Fruit fly (Drosophila melanogaster) whole organism, pupa: ENCODE data around the gene CG8907.
A peak's percentile ranks its signal among the peaks of the same experiment; 100 is the strongest.

Experiments used
- CG10348 ChIP-seq: fragments of 200-800 bp; sonication (Bioruptor generic); IDR thresholded peaks from 2 replicates; pipeline ENCODE4 v1.3.6; 2022; ENCODE audit warnings: missing biosample characterization, missing genetic modification characterization
- CG12605 ChIP-seq: fragments of 200-800 bp; sonication (Bioruptor generic); IDR thresholded peaks from 2 replicates; pipeline ENCODE4 v1.3.6; 2022; ENCODE audit warnings: missing biosample characterization, missing genetic modification characterization
- CG13204 ChIP-seq: fragments of 200-800 bp; sonication (Bioruptor generic); optimal IDR thresholded peaks from 2 replicates; lab custom pipeline; 2018; ENCODE audit warnings: missing biosample characterization, mild to moderate bottlenecking, missing genetic modification characterization, moderate library complexity
- CG14655 ChIP-seq: fragments of 200-800 bp; sonication (Bioruptor generic); optimal IDR thresholded peaks from 3 replicates; lab custom pipeline; 2017; ENCODE audit warnings: mild to moderate bottlenecking, missing biosample characterization, missing genetic modification reagents, missing genetic modification characterization
- CG15710 ChIP-seq: fragments of 200-800 bp; sonication (Bioruptor generic); optimal IDR thresholded peaks from 2 replicates; lab custom pipeline; 2018; ENCODE audit warnings: missing biosample characterization, mild to moderate bottlenecking, missing genetic modification characterization, moderate library complexity
- CG17806 ChIP-seq: fragments of 200-800 bp; sonication (Bioruptor generic); optimal IDR thresholded peaks from 2 replicates; lab custom pipeline; 2018; ENCODE audit warnings: missing biosample characterization, mild to moderate bottlenecking, missing genetic modification characterization, moderate library complexity
- CG32121 ChIP-seq: fragments of 200-800 bp; sonication (Bioruptor generic); IDR thresholded peaks from 2 replicates; pipeline ENCODE4 v1.3.6; 2022; ENCODE audit warnings: missing biosample characterization, missing genetic modification characterization
- CG34367 ChIP-seq: fragments of 200-800 bp; sonication (Bioruptor generic); optimal IDR thresholded peaks from 2 replicates; lab custom pipeline; 2018; ENCODE audit warnings: missing biosample characterization, mild to moderate bottlenecking, missing genetic modification characterization
- CG4496 ChIP-seq: fragments of 200-800 bp; sonication (Bioruptor generic); IDR thresholded peaks from 3 replicates; pipeline ENCODE4 v1.3.6; 2022; ENCODE audit warnings: missing biosample characterization, missing genetic modification characterization
- CG8159 ChIP-seq: fragments of 200-800 bp; sonication (Bioruptor generic); optimal IDR thresholded peaks from 3 replicates; lab custom pipeline; 2018; ENCODE audit warnings: missing biosample characterization, mild to moderate bottlenecking, missing genetic modification characterization, moderate library complexity
- CG8301 ChIP-seq: fragments of 200-800 bp; sonication (Bioruptor generic); optimal IDR thresholded peaks from 2 replicates; lab custom pipeline; 2018; ENCODE audit warnings: missing biosample characterization, mild to moderate bottlenecking, missing genetic modification characterization
- CG9948 ChIP-seq: fragments of 200-800 bp; sonication (Bioruptor generic); optimal IDR thresholded peaks from 2 replicates; lab custom pipeline; 2018; ENCODE audit warnings: missing biosample characterization, mild to moderate bottlenecking, missing genetic modification characterization, moderate library complexity
- D1 ChIP-seq: fragments of 200-800 bp; sonication (Bioruptor generic); optimal IDR thresholded peaks from 2 replicates; lab custom pipeline; 2018; ENCODE audit warnings: missing biosample characterization, mild to moderate bottlenecking, missing genetic modification characterization, moderate library complexity
- EcR ChIP-seq: fragments of 200-800 bp; sonication (Bioruptor generic); optimal IDR thresholded peaks from 3 replicates; lab custom pipeline; 2019; ENCODE audit warnings: missing biosample characterization, missing genetic modification characterization, mild to moderate bottlenecking, moderate library complexity, missing genetic modification reagents
- Ets98B ChIP-seq: fragments of 200-800 bp; sonication (Bioruptor generic); IDR thresholded peaks from 2 replicates; pipeline ENCODE4 v1.3.6; 2022; ENCODE audit warnings: missing biosample characterization, missing genetic modification characterization
- Pif1A ChIP-seq: fragments of 200-800 bp; sonication (Bioruptor generic); optimal IDR thresholded peaks from 3 replicates; lab custom pipeline; 2016; ENCODE audit warnings: missing biosample characterization, missing genetic modification characterization
- Pif1B ChIP-seq: fragments of 200-800 bp; sonication (Bioruptor generic); optimal IDR thresholded peaks from 3 replicates; lab custom pipeline; 2016; ENCODE audit warnings: missing biosample characterization, missing genetic modification characterization
- Snoo ChIP-seq: fragments of 200-800 bp; sonication (Bioruptor generic); optimal IDR thresholded peaks from 3 replicates; lab custom pipeline; 2017; ENCODE audit warnings: missing biosample characterization, mild to moderate bottlenecking, missing genetic modification characterization, inconsistent platforms
- fd96Ca ChIP-seq: fragments of 200-800 bp; sonication (Bioruptor generic); IDR thresholded peaks from 3 replicates; pipeline ENCODE4 v1.3.6; 2022; ENCODE audit warnings: missing biosample characterization, missing genetic modification characterization
- gl ChIP-seq: fragments of 200-800 bp; sonication (Bioruptor generic); optimal IDR thresholded peaks from 2 replicates; lab custom pipeline; 2018; ENCODE audit warnings: missing biosample characterization, mild to moderate bottlenecking, missing genetic modification characterization
- rn ChIP-seq: fragments of 200-800 bp; sonication (Bioruptor generic); IDR thresholded peaks from 2 replicates; pipeline ENCODE4 v1.3.6; 2022; ENCODE audit warnings: missing biosample characterization, missing genetic modification characterization

Gene CG8907

dm6 chr3R:17052465-17053149 lies 44.5 kb downstream of the CG8907 start:
- TF ChIP-seq CG13204 (GFP tag; lab: Kevin White, UChicago) = peak; percentile 90
- no peak for TF ChIP-seq fd96Ca (GFP tag; lab: Robert Waterston, UW)
- TF ChIP-seq CG8301 (tag; lab: Kevin White, UChicago) = peak; percentile 69
- peak; percentile 81 for TF ChIP-seq Pif1A (GFP tag; lab: Kevin White, UChicago)
- TF ChIP-seq D1 = peak; percentile 17
- TF ChIP-seq gl (tag; lab: Kevin White, UChicago) = peak; percentile 58
- TF ChIP-seq CG34367 (tag; lab: Kevin White, UChicago) = peak; percentile 75
- TF ChIP-seq CG12605 = peak; percentile 39; the same call in 1 of the 2 replicates
- TF ChIP-seq CG4496 (GFP tag; lab: Robert Waterston, UW) = peak; percentile 69
- peak; percentile 91 for TF ChIP-seq CG8159 (tag; lab: Kevin White, UChicago)
- peak; percentile 88 for TF ChIP-seq CG15710 (tag; lab: Kevin White, UChicago)
- TF ChIP-seq Ets98B (GFP tag; lab: Robert Waterston, UW) = no peak
- peak; percentile 85 for TF ChIP-seq CG14655 (GFP tag; lab: Kevin White, UChicago)
- no peak for TF ChIP-seq rn
- TF ChIP-seq CG17806 (tag; lab: Kevin White, UChicago) = peak; percentile 86
- no peak for TF ChIP-seq CG32121
- peak; percentile 86 for TF ChIP-seq CG9948 (tag; lab: Kevin White, UChicago)
- peak; percentile 23 for TF ChIP-seq EcR
- TF ChIP-seq Snoo (tag; lab: Kevin White, UChicago) = peak; percentile 71
- peak; percentile 80 for TF ChIP-seq Pif1B
- TF ChIP-seq CG10348 (GFP tag; lab: Robert Waterston, UW) = no peak

dm6 chr3R:17053415-17054177 lies 45.5 kb downstream of the CG8907 start, which contains the start of gene Dad:
Gene Dad (plus strand): TSS chr3R:17054007.
- TF ChIP-seq CG8159 (tag; lab: Kevin White, UChicago) (peak; percentile 4), rn (no peak), CG10348 (GFP tag; lab: Robert Waterston, UW) (no peak), CG9948 (tag; lab: Kevin White, UChicago) (peak; percentile 29), CG13204 (GFP tag; lab: Kevin White, UChicago) (no peak), gl (tag; lab: Kevin White, UChicago) (no peak), CG14655 (GFP tag; lab: Kevin White, UChicago) (peak; percentile 5), CG17806 (tag; lab: Kevin White, UChicago) (peak; percentile 41), CG12605 (peak; percentile 27; the same call in 1 of the 2 replicates), CG4496 (GFP tag; lab: Robert Waterston, UW) (0 out of 3 replicates have a peak, but pooled peaks have one; percentile 13), D1 (no peak), fd96Ca (GFP tag; lab: Robert Waterston, UW) (no peak), Snoo (tag; lab: Kevin White, UChicago) (peak; percentile 25), CG8301 (tag; lab: Kevin White, UChicago) (no peak), Pif1A (GFP tag; lab: Kevin White, UChicago) (peak; percentile 39), CG32121 (no peak; the same call in 1 of the 2 replicates), Ets98B (GFP tag; lab: Robert Waterston, UW) (no peak), EcR (no peak), CG15710 (tag; lab: Kevin White, UChicago) (peak; percentile 22), Pif1B (peak; percentile 30), CG34367 (tag; lab: Kevin White, UChicago) (peak; percentile 10)

dm6 chr3R:17054528-17054927 lies 46.5 kb downstream of the CG8907 start:
- no peak for TF ChIP-seq CG10348 (GFP tag; lab: Robert Waterston, UW)
- no peak for TF ChIP-seq rn
- TF ChIP-seq CG4496 (GFP tag; lab: Robert Waterston, UW) = no peak
- no peak for TF ChIP-seq CG14655 (GFP tag; lab: Kevin White, UChicago)
- no peak for TF ChIP-seq Snoo (tag; lab: Kevin White, UChicago)
- no peak for TF ChIP-seq fd96Ca (GFP tag; lab: Robert Waterston, UW)
- TF ChIP-seq Ets98B (GFP tag; lab: Robert Waterston, UW) = no peak
- TF ChIP-seq CG15710 (tag; lab: Kevin White, UChicago) = no peak

- TF ChIP-seq CG4496 (GFP tag; lab: Robert Waterston, UW) = peak; percentile 74
- TF ChIP-seq CG15710 (tag; lab: Kevin White, UChicago) = peak; percentile 51
- TF ChIP-seq CG8301 (tag; lab: Kevin White, UChicago) = peak; percentile 24
- TF ChIP-seq Pif1B = peak; percentile 60
- peak; percentile 40 for TF ChIP-seq D1
- no peak for TF ChIP-seq CG10348 (GFP tag; lab: Robert Waterston, UW)
- peak; percentile 85 for TF ChIP-seq EcR
- TF ChIP-seq CG12605 = peak; percentile 61
- peak; percentile 74; the same call in 1 of the 2 replicates for TF ChIP-seq Ets98B (GFP tag; lab: Robert Waterston, UW)
- TF ChIP-seq CG32121 = peak; percentile 60
- no peak for TF ChIP-seq CG9948 (tag; lab: Kevin White, UChicago)
- TF ChIP-seq CG13204 (GFP tag; lab: Kevin White, UChicago) = peak; percentile 99
- peak; percentile 46; the same call in 1 of the 2 replicates for TF ChIP-seq rn
- no peak for TF ChIP-seq CG34367 (tag; lab: Kevin White, UChicago)
- TF ChIP-seq CG14655 (GFP tag; lab: Kevin White, UChicago) = peak; percentile 35
- TF ChIP-seq CG17806 (tag; lab: Kevin White, UChicago) = no peak
- TF ChIP-seq Snoo (tag; lab: Kevin White, UChicago) = peak; percentile 63
- TF ChIP-seq Pif1A (GFP tag; lab: Kevin White, UChicago) = peak; percentile 51
- no peak for TF ChIP-seq fd96Ca (GFP tag; lab: Robert Waterston, UW)
- peak; percentile 72 for TF ChIP-seq gl (tag; lab: Kevin White, UChicago)
- peak; percentile 18 for TF ChIP-seq CG8159 (tag; lab: Kevin White, UChicago)
These were observed 48.3 kb downstream of the CG8907 start for dm6 chr3R:17056183-17056904.
